Fruit fly (Drosophila melanogaster) whole organism, pupa: ENCODE measurements around the gene Neu2.

ENCODE experiments used
- CG32121 ChIP-seq: fragments of 200-800 bp; sonication (Bioruptor generic); IDR thresholded peaks from 2 replicates; pipeline ENCODE4 v1.3.6; 2022; ENCODE audit warnings: missing biosample characterization, missing genetic modification characterization
- Pif1A ChIP-seq: fragments of 200-800 bp; sonication (Bioruptor generic); optimal IDR thresholded peaks from 3 replicates; lab custom pipeline; 2016; ENCODE audit warnings: missing biosample characterization, missing genetic modification characterization
- Pif1B ChIP-seq: fragments of 200-800 bp; sonication (Bioruptor generic); optimal IDR thresholded peaks from 3 replicates; lab custom pipeline; 2016; ENCODE audit warnings: missing biosample characterization, missing genetic modification characterization
- Snoo ChIP-seq: fragments of 200-800 bp; sonication (Bioruptor generic); optimal IDR thresholded peaks from 3 replicates; lab custom pipeline; 2017; ENCODE audit warnings: missing biosample characterization, mild to moderate bottlenecking, missing genetic modification characterization, inconsistent platforms

DNA sequence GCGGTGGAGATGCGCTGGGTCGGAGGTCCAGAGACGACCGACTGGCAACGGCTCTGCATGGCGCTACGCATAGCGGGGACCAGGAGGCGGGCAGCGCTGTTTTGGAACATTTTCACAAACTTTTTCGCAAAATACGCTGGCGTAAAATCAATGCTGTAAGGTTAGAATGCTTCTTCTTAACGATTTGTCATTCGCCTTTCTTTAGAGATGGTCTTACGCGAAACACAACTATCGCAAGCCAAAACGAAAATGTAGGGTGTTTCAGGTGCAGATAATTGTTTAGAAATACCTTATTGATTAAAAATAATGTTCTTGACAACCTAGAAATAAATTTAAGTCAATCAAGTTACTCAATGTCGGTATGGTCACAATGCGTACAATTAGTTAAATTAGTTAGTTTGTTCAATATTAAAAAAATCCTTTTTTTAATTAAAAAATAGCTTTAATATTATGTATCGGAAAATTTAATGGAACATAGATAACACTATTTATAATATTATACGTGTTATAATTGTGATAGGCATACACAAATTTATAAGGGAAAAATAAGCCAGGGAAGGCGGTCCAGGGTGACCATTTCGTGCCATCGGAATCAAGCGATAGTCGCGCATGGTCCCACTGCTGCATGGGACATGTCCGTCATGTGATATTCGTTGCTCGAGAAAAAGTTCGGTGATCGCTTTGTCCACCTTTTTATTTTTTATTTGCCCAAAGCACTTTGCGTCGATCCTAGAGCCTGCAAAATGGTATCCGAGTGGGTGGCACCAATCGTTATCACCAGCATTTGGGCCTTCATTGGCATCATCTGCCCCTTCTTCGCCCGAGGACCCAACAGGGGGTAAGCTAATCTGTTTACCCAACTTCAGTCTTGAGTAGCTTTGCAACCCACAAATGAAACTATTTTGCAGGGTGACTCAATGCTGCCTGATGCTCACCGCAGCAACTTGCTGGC, 49.1 kb upstream of the Neu2 start, which contains the start of the genes COX8 and VhaM9.7-b:
- TF ChIP-seq CG32121 = peak; percentile 11; the same call in 1 of the 2 replicates
- peak; percentile 39 for TF ChIP-seq Snoo (tag; lab: Kevin White, UChicago)
- no peak for TF ChIP-seq Pif1B (GFP tag; lab: Kevin White, UChicago)
- no peak for TF ChIP-seq Pif1A
